Fruit fly (Drosophila melanogaster) S2 (cell line): ENCODE results near the gene CG6659.

Source experiments
- CG8478 ChIP-seq: fragments of >200 bp; optimal IDR thresholded peaks from 2 replicates; lab custom pipeline; 2018
- CTCF ChIP-seq, 2 experiments: fragments of >200 bp; optimal IDR thresholded peaks; 2 replicates each; lab custom pipeline; 2018

Gene CG6659

dm6 chrX:18657012-18657411 is at the start of gene CG6659:
TSS of gene CG6659 (minus strand) at chrX:18657286.
- no peak for TF ChIP-seq CTCF (optimal IDR thresholded peaks at IDR 0.05; lab: Kevin White, UChicago)
- TF ChIP-seq CG8478 (lab: Kevin White, UChicago): no peak

dm6 chrX:18703875-18704274 is 46.8 kb upstream of the CG6659 start:
- TF ChIP-seq CTCF (optimal IDR thresholded peaks at IDR 0.05; lab: Kevin White, UChicago) (peak; percentile 90 to 92), CG8478 (lab: Kevin White, UChicago) (no peak)

- TF ChIP-seq CG8478 (lab: Kevin White, UChicago) (no peak), CTCF (optimal IDR thresholded peaks at IDR 0.05; lab: Kevin White, UChicago) (no peak)
Measured at dm6 chrX:18702245-18702644, 45.2 kb upstream of the CG6659 start.

- TF ChIP-seq CTCF (optimal IDR thresholded peaks at IDR 0.05; lab: Kevin White, UChicago) (no peak), CG8478 (lab: Kevin White, UChicago) (no peak)
Measured at dm6 chrX:18701752-18702151, 44.7 kb upstream of the CG6659 start.

- TF ChIP-seq CTCF (optimal IDR thresholded peaks at IDR 0.05; lab: Kevin White, UChicago) (no peak), CG8478 (lab: Kevin White, UChicago) (no peak)
Measured at dm6 chrX:18700586-18700985, 43.5 kb upstream of the CG6659 start.

- no peak for TF ChIP-seq CTCF (optimal IDR thresholded peaks at IDR 0.05; lab: Kevin White, UChicago)
Measured at dm6 chrX:18699268-18700140, 42.4 kb upstream of the CG6659 start.

- TF ChIP-seq CG8478 (lab: Kevin White, UChicago) (no peak), CTCF (optimal IDR thresholded peaks at IDR 0.05; lab: Kevin White, UChicago) (no peak)
Measured at dm6 chrX:18695603-18696002, 38.5 kb upstream of the CG6659 start.

- TF ChIP-seq CTCF (optimal IDR thresholded peaks at IDR 0.05; lab: Kevin White, UChicago) (no peak), CG8478 (lab: Kevin White, UChicago) (no peak)
Measured at dm6 chrX:18692948-18693502, 35.9 kb upstream of the CG6659 start, which contains the start of gene Cyp18a1. TSS of gene Cyp18a1 (minus strand) at chrX:18693042.

- TF ChIP-seq CTCF (optimal IDR thresholded peaks at IDR 0.05; lab: Kevin White, UChicago): no peak
- no peak for TF ChIP-seq CG8478 (lab: Kevin White, UChicago)
Measured at dm6 chrX:18685726-18686125, 28.6 kb upstream of the CG6659 start, which contains the start of gene phtm. TSS of gene phtm (plus strand) at chrX:18685766.

- no peak for TF ChIP-seq CG8478 (lab: Kevin White, UChicago)
- no peak for TF ChIP-seq CTCF (optimal IDR thresholded peaks at IDR 0.05; lab: Kevin White, UChicago)
Measured at dm6 chrX:18684928-18685327, 27.8 kb upstream of the CG6659 start.

- TF ChIP-seq CTCF (optimal IDR thresholded peaks at IDR 0.05; lab: Kevin White, UChicago): no peak
- TF ChIP-seq CG8478 (lab: Kevin White, UChicago): no peak
Measured at dm6 chrX:18684504-18684903, 27.4 kb upstream of the CG6659 start.

dm6 chrX:18682815-18683214 is 25.7 kb upstream of the CG6659 start:
- no peak for TF ChIP-seq CTCF (optimal IDR thresholded peaks at IDR 0.05; lab: Kevin White, UChicago)
- no peak for TF ChIP-seq CG8478 (lab: Kevin White, UChicago)

- TF ChIP-seq CG8478 (lab: Kevin White, UChicago) (no peak), CTCF (optimal IDR thresholded peaks at IDR 0.05; lab: Kevin White, UChicago) (no peak)
Measured at dm6 chrX:18681410-18681809, 24.3 kb upstream of the CG6659 start.

dm6 chrX:18678876-18679275 is 21.8 kb upstream of the CG6659 start:
- TF ChIP-seq CG8478 (lab: Kevin White, UChicago) (no peak), CTCF (optimal IDR thresholded peaks at IDR 0.05; lab: Kevin White, UChicago) (no peak)

dm6 chrX:18676756-18677155 is 19.7 kb upstream of the CG6659 start:
- no peak for TF ChIP-seq CTCF (optimal IDR thresholded peaks at IDR 0.05; lab: Kevin White, UChicago)
- no peak for TF ChIP-seq CG8478 (lab: Kevin White, UChicago)
